Worm (Caenorhabditis elegans) whole organism, young adult: ENCODE measurements around the gene sago-1.
A peak's percentile ranks its signal among the peaks of the same experiment; 100 is the strongest.

Experiments used
- B0019.2 ChIP-seq: fragments of 200-800 bp; sonication (Bioruptor generic); conservative IDR thresholded peaks from 2 replicates; pipeline ENCODE4 v1.3.6; 2022; ENCODE audit warnings: missing genetic modification reagents, missing genetic modification characterization, missing compliant biosample characterization
- B0336.3 ChIP-seq: fragments of 200-800 bp; sonication (Bioruptor generic); IDR thresholded peaks from 2 replicates; pipeline ENCODE4 v1.3.6; 2022; ENCODE audit warnings: missing genetic modification characterization, missing compliant biosample characterization
- C06A6.2 ChIP-seq: fragments of 200-800 bp; sonication (Bioruptor generic); conservative IDR thresholded peaks from 2 replicates; pipeline ENCODE4 v1.3.6; 2022; ENCODE audit warnings: missing genetic modification characterization, missing compliant biosample characterization
- F22D6.2 ChIP-seq: sonication (generic microtip); optimal IDR thresholded peaks from 2 replicates; lab custom pipeline; 2016; ENCODE audit warnings: mild to moderate bottlenecking, missing genetic modification characterization, missing compliant biosample characterization
- F39B2.1 ChIP-seq: fragments of 200-800 bp; sonication (Bioruptor generic); IDR thresholded peaks from 2 replicates; pipeline ENCODE4 v1.3.6; 2022; ENCODE audit warnings: missing genetic modification reagents, missing genetic modification characterization, missing compliant biosample characterization
- F52B5.7 ChIP-seq: sonication (generic microtip); optimal IDR thresholded peaks from 2 replicates; lab custom pipeline; 2016; ENCODE audit warnings: mild to moderate bottlenecking, missing genetic modification characterization, missing compliant biosample characterization
- F57A8.1 ChIP-seq: fragments of 200-800 bp; sonication (Bioruptor generic); optimal IDR thresholded peaks from 2 replicates; lab custom pipeline; 2018; ENCODE audit warnings: mild to moderate bottlenecking, missing genetic modification characterization, moderate library complexity, missing compliant biosample characterization
- K12H6.12 ChIP-seq: fragments of 200-800 bp; sonication (Bioruptor generic); optimal IDR thresholded peaks from 2 replicates; lab custom pipeline; 2018; ENCODE audit warnings: mild to moderate bottlenecking, missing genetic modification characterization, missing compliant biosample characterization
- T07F8.4 ChIP-seq: sonication (generic microtip); optimal IDR thresholded peaks from 2 replicates; lab custom pipeline; 2016; ENCODE audit warnings: mild to moderate bottlenecking, missing genetic modification characterization, moderate library complexity, missing compliant biosample characterization
- Y53G8AR.9 ChIP-seq: fragments of 200-800 bp; sonication (Bioruptor generic); conservative IDR thresholded peaks from 2 replicates; pipeline ENCODE4 v1.3.6; 2022; ENCODE audit warnings: missing genetic modification reagents, missing genetic modification characterization, missing compliant biosample characterization
- Y95B8A.8 ChIP-seq: fragments of 200-800 bp; sonication (Bioruptor generic); IDR thresholded peaks from 2 replicates; pipeline ENCODE4 v1.3.6; 2022; ENCODE audit warnings: missing genetic modification reagents, missing genetic modification characterization, missing compliant biosample characterization
- akir-1 ChIP-seq: fragments of 200-800 bp; sonication (Bioruptor generic); optimal IDR thresholded peaks from 2 replicates; lab custom pipeline; 2018; ENCODE audit warnings: mild to moderate bottlenecking, missing genetic modification characterization, moderate library complexity, missing compliant biosample characterization
- ama-1 ChIP-seq, 3 experiments: fragments of 150-350 bp in 1 of 3; sonication (generic microtip) in 2 of 3; optimal IDR thresholded peaks; 2 replicates each; lab custom pipeline; 2014 to 2018; ENCODE audit warnings: missing biosample characterization in 2 of 3, missing genetic modification characterization in 2 of 3, missing genetic modification reagents in 2 of 3
- atf-7 ChIP-seq: sonication (generic microtip); optimal IDR thresholded peaks from 2 replicates; lab custom pipeline; 2017; ENCODE audit warnings: mild to moderate bottlenecking, missing genetic modification characterization, missing compliant biosample characterization
- attf-3 ChIP-seq: fragments of 200-800 bp; sonication (Bioruptor generic); conservative IDR thresholded peaks from 2 replicates; pipeline ENCODE4 v1.3.6; 2022; ENCODE audit warnings: missing genetic modification reagents, missing genetic modification characterization, missing compliant biosample characterization
- attf-5 ChIP-seq: fragments of 200-800 bp; sonication (Bioruptor generic); optimal IDR thresholded peaks from 2 replicates; lab custom pipeline; 2018; ENCODE audit warnings: mild to moderate bottlenecking, missing genetic modification characterization, missing compliant biosample characterization
- bed-1 ChIP-seq: fragments of 200-800 bp; sonication (Bioruptor generic); IDR thresholded peaks from 2 replicates; pipeline ENCODE4 v1.3.6; 2022; ENCODE audit warnings: missing genetic modification reagents, missing genetic modification characterization, missing compliant biosample characterization
- ceh-91 ChIP-seq: fragments of 200-800 bp; sonication (Bioruptor generic); IDR thresholded peaks from 2 replicates; pipeline ENCODE4 v1.3.6; 2022; ENCODE audit warnings: missing genetic modification reagents, missing genetic modification characterization, missing compliant biosample characterization
- chd-7 ChIP-seq: sonication (generic microtip); optimal IDR thresholded peaks from 2 replicates; lab custom pipeline; 2016; ENCODE audit warnings: mild to moderate bottlenecking, missing genetic modification characterization, moderate library complexity, missing compliant biosample characterization
- die-1 ChIP-seq: sonication (generic microtip); optimal IDR thresholded peaks from 2 replicates; lab custom pipeline; 2016; ENCODE audit warnings: missing genotype, mild to moderate bottlenecking, missing genetic modification characterization, missing compliant biosample characterization
- dpl-1 ChIP-seq: fragments of 150-350 bp; optimal IDR thresholded peaks from 2 replicates; lab custom pipeline; 2014; ENCODE audit warnings: missing biosample characterization, missing genetic modification reagents, missing genetic modification characterization
- him-1 ChIP-seq: sonication (generic microtip); optimal IDR thresholded peaks from 2 replicates; lab custom pipeline; 2016; ENCODE audit warnings: missing genotype, missing genetic modification reagents, missing genetic modification characterization, missing compliant biosample characterization
- hlh-26 ChIP-seq: fragments of 200-800 bp; sonication (Bioruptor generic); conservative IDR thresholded peaks from 2 replicates; pipeline ENCODE4 v1.3.6; 2022; ENCODE audit warnings: missing genetic modification reagents, missing genetic modification characterization, missing compliant biosample characterization
- lin-26 ChIP-seq: fragments of 200-800 bp; sonication (Bioruptor generic); IDR thresholded peaks from 2 replicates; pipeline ENCODE4 v1.3.6; 2022; ENCODE audit warnings: missing genetic modification reagents, missing genetic modification characterization, missing compliant biosample characterization
- lsl-1 ChIP-seq: fragments of 200-800 bp; sonication (Bioruptor generic); optimal IDR thresholded peaks from 2 replicates; lab custom pipeline; 2018; ENCODE audit warnings: mild to moderate bottlenecking, missing genetic modification characterization, moderate library complexity, missing compliant biosample characterization
- madf-6 ChIP-seq: fragments of 200-800 bp; sonication (Bioruptor generic); IDR thresholded peaks from 2 replicates; pipeline ENCODE4 v1.3.6; 2022; ENCODE audit warnings: missing genetic modification reagents, missing genetic modification characterization, missing compliant biosample characterization
- mel-28 ChIP-seq: sonication (generic microtip); optimal IDR thresholded peaks from 2 replicates; lab custom pipeline; 2016; ENCODE audit warnings: borderline replicate concordance, mild to moderate bottlenecking, missing genetic modification characterization, missing compliant biosample characterization
- mxl-1 ChIP-seq: sonication (generic microtip); optimal IDR thresholded peaks from 2 replicates; lab custom pipeline; 2016; ENCODE audit warnings: missing genetic modification characterization, missing compliant biosample characterization
- nfyb-1 ChIP-seq: fragments of 200-800 bp; sonication (Bioruptor generic); IDR thresholded peaks from 2 replicates; pipeline ENCODE4 v1.3.6; 2022; ENCODE audit warnings: missing genetic modification reagents, missing genetic modification characterization, missing compliant biosample characterization
- nhr-120 ChIP-seq: fragments of 200-800 bp; sonication (Bioruptor generic); IDR thresholded peaks from 2 replicates; pipeline ENCODE4 v1.3.6; 2022; ENCODE audit warnings: missing genetic modification characterization, missing compliant biosample characterization
- nhr-27 ChIP-seq: fragments of 200-800 bp; sonication (Bioruptor generic); optimal IDR thresholded peaks from 2 replicates; lab custom pipeline; 2018; ENCODE audit warnings: mild to moderate bottlenecking, missing genetic modification characterization, moderate library complexity, missing compliant biosample characterization
- nhr-80 ChIP-seq: sonication (generic microtip); optimal IDR thresholded peaks from 2 replicates; lab custom pipeline; 2016; ENCODE audit warnings: missing genetic modification characterization, missing compliant biosample characterization
- nhr-90 ChIP-seq: sonication (generic microtip); optimal IDR thresholded peaks from 2 replicates; lab custom pipeline; 2016; ENCODE audit warnings: missing genotype, mild to moderate bottlenecking, missing genetic modification characterization, missing compliant biosample characterization
- pbrm-1 ChIP-seq: fragments of 200-800 bp; sonication (Bioruptor generic); IDR thresholded peaks from 2 replicates; pipeline ENCODE4 v1.3.6; 2022; ENCODE audit warnings: missing genetic modification reagents, missing genetic modification characterization, missing compliant biosample characterization
- repo-1 ChIP-seq: sonication (generic microtip); optimal IDR thresholded peaks from 2 replicates; lab custom pipeline; 2017; ENCODE audit warnings: mild to moderate bottlenecking, missing genetic modification characterization, missing compliant biosample characterization
- rpc-1 ChIP-seq, 2 experiments: fragments of 150-350 bp in 1 of 2; sonication (generic microtip) in 1 of 2; optimal IDR thresholded peaks; 2 replicates each; lab custom pipeline; 2014 to 2018; ENCODE audit warnings: missing biosample characterization in 1 of 2, missing genetic modification characterization in 1 of 2, missing genetic modification reagents in 1 of 2, missing genotype in 1 of 2
- sdz-38 ChIP-seq: sonication (generic microtip); optimal IDR thresholded peaks from 2 replicates; lab custom pipeline; 2016; ENCODE audit warnings: missing genotype, missing genetic modification characterization, missing compliant biosample characterization
- sea-2 ChIP-seq: fragments of 200-800 bp; sonication (Bioruptor generic); IDR thresholded peaks from 2 replicates; pipeline ENCODE4 v1.3.6; 2022; ENCODE audit warnings: missing genetic modification characterization, missing compliant biosample characterization
- snpc-3.4 ChIP-seq: sonication (generic microtip); optimal IDR thresholded peaks from 2 replicates; lab custom pipeline; 2017; ENCODE audit warnings: missing genetic modification characterization, mild to moderate bottlenecking, missing compliant biosample characterization, antibody characterized with exemption, moderate library complexity, missing genotype, missing genetic modification reagents
- snpc-4 ChIP-seq, 5 experiments: fragments of 150-350 bp in 1 of 5; sonication (generic microtip) in 4 of 5; optimal IDR thresholded peaks; 2 replicates each; lab custom pipeline; 2014 to 2018; ENCODE audit warnings: missing genetic modification characterization in 5 of 5, missing biosample characterization in 3 of 5, antibody characterized with exemption in 2 of 5, mild to moderate bottlenecking in 2 of 5, missing compliant biosample characterization in 2 of 5, missing genotype in 2 of 5, moderate library complexity in 2 of 5, missing genetic modification reagents in 1 of 5
- tbx-9 ChIP-seq: sonication (generic microtip); optimal IDR thresholded peaks from 2 replicates; lab custom pipeline; 2016; ENCODE audit warnings: borderline replicate concordance, missing genetic modification characterization, inconsistent platforms, missing compliant biosample characterization
- xnd-1 ChIP-seq: sonication (generic microtip); optimal IDR thresholded peaks from 2 replicates; lab custom pipeline; 2016; ENCODE audit warnings: missing genotype, missing genetic modification reagents, missing genetic modification characterization, missing compliant biosample characterization
- zfh-2 ChIP-seq: fragments of 200-800 bp; sonication (Bioruptor generic); conservative IDR thresholded peaks from 2 replicates; pipeline ENCODE4 v1.3.6; 2022; ENCODE audit warnings: missing genetic modification reagents, missing genetic modification characterization, missing compliant biosample characterization
- ztf-22 ChIP-seq: fragments of 200-800 bp; sonication (Bioruptor generic); optimal IDR thresholded peaks from 2 replicates; lab custom pipeline; 2018; ENCODE audit warnings: mild to moderate bottlenecking, missing genetic modification characterization, moderate library complexity, missing compliant biosample characterization
- ztf-28 ChIP-seq: fragments of 200-800 bp; sonication (Bioruptor generic); IDR thresholded peaks from 2 replicates; pipeline ENCODE4 v1.3.6; 2022; ENCODE audit warnings: missing genetic modification reagents, missing genetic modification characterization, missing compliant biosample characterization
- ztf-3 ChIP-seq: fragments of 200-800 bp; sonication (Bioruptor generic); optimal IDR thresholded peaks from 2 replicates; lab custom pipeline; 2018; ENCODE audit warnings: mild to moderate bottlenecking, missing genetic modification characterization, missing compliant biosample characterization
- ztf-6 ChIP-seq: fragments of 200-800 bp; sonication (Bioruptor generic); IDR thresholded peaks from 2 replicates; pipeline ENCODE4 v1.3.6; 2022; ENCODE audit warnings: missing genetic modification reagents, missing genetic modification characterization, missing compliant biosample characterization

Gene sago-1

DNA sequence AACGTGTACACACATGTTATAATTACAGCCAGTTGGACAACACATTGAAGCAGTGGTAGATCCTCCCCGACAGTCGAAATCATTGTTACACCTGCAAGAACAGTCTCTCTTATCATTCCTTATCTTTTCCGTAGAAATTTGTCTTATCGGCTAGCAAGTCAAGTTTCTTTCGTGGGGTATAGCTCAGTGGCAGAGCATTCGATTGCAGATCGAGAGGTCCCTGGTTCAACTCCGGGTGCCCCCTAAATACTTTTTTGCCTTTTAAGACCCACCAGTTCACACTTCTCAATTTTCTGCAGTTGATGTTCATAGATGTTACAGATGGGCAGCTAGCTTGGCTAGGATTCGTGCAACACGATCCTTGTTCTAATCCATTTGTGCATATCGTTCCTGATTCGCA lies 31.7 kb downstream of the sago-1 start (continued):
- 0 out of 2 replicates have a peak, but pooled peaks have one; percentile 39 for TF ChIP-seq ztf-6 (GFP tag; lab: Robert Waterston, UW)
- no peak for TF ChIP-seq tbx-9 (tag; lab: Kevin White, UChicago)
- TF ChIP-seq lsl-1 (GFP tag; lab: Kevin White, UChicago) = peak; percentile 35
- no peak for TF ChIP-seq F39B2.1 (GFP tag; lab: Robert Waterston, UW)
- TF ChIP-seq B0336.3 = no peak
- TF ChIP-seq chd-7 (tag; lab: Kevin White, UChicago) = peak; percentile 45
- TF ChIP-seq nhr-120 (GFP tag; lab: Robert Waterston, UW) = 0 out of 2 replicates have a peak, but pooled peaks have one; percentile 74
- peak; percentile 65 for TF ChIP-seq him-1 (tag; lab: Kevin White, UChicago)
- TF ChIP-seq K12H6.12 = peak; percentile 17
- TF ChIP-seq nhr-90 (tag; lab: Kevin White, UChicago) = peak; percentile 81
- no peak for TF ChIP-seq ama-1 (optimal IDR thresholded peaks at IDR 0.05; lab: Kevin White, UChicago)
- TF ChIP-seq ama-1 (GFP tag; optimal IDR thresholded peaks at IDR 0.05; lab: Kevin White, UChicago) = peak in 1 of 2 experiments; percentile 83
- TF ChIP-seq mxl-1 = peak; percentile 91
- TF ChIP-seq ztf-22 (GFP tag; lab: Kevin White, UChicago) = peak; percentile 7
- TF ChIP-seq ceh-91 (GFP tag; lab: Robert Waterston, UW) = no peak
- no peak for TF ChIP-seq ztf-3 (GFP tag; lab: Kevin White, UChicago)
- peak; percentile 81 for TF ChIP-seq rpc-1 (optimal IDR thresholded peaks at IDR 0.05; lab: Kevin White, UChicago)
- TF ChIP-seq rpc-1 (tag; optimal IDR thresholded peaks at IDR 0.05; lab: Kevin White, UChicago) = peak; percentile 86
- peak; percentile 70 for TF ChIP-seq pbrm-1
- TF ChIP-seq nfyb-1 = peak; percentile 64; the same call in 1 of the 2 replicates
- peak; percentile 85 for TF ChIP-seq F57A8.1
- TF ChIP-seq T07F8.4 = peak; percentile 42
- no peak for TF ChIP-seq F22D6.2 (tag; lab: Kevin White, UChicago)
- TF ChIP-seq snpc-4 (GFP tag; optimal IDR thresholded peaks at IDR 0.05; lab: Kevin White, UChicago) = no peak
- TF ChIP-seq snpc-4 (tag; optimal IDR thresholded peaks at IDR 0.05; lab: Kevin White, UChicago) = peak in 1 of 4 experiments; percentile 16
- TF ChIP-seq nhr-27 = peak; percentile 83
- TF ChIP-seq sea-2 (GFP tag; lab: Robert Waterston, UW) = 0 out of 2 replicates have a peak, but pooled peaks have one; percentile 9
- no peak for TF ChIP-seq zfh-2 (GFP tag; lab: Robert Waterston, UW)
- TF ChIP-seq dpl-1 = no peak
- TF ChIP-seq Y53G8AR.9 (GFP tag; lab: Robert Waterston, UW) = no peak
- no peak for TF ChIP-seq hlh-26 (GFP tag; lab: Robert Waterston, UW)
- TF ChIP-seq madf-6 (GFP tag; lab: Robert Waterston, UW) = peak; percentile 66
- peak; percentile 93 for TF ChIP-seq lin-26 (GFP tag; lab: Robert Waterston, UW)
- no peak for TF ChIP-seq C06A6.2 (GFP tag; lab: Robert Waterston, UW)
- no peak for TF ChIP-seq akir-1 (GFP tag; lab: Kevin White, UChicago)
- TF ChIP-seq die-1 = peak; percentile 86
- TF ChIP-seq xnd-1 (tag; lab: Kevin White, UChicago) = no peak
- peak; percentile 17 for TF ChIP-seq atf-7
- TF ChIP-seq attf-3 = peak; percentile 54
- TF ChIP-seq repo-1 (tag; lab: Kevin White, UChicago) = no peak
- TF ChIP-seq bed-1 (GFP tag; lab: Robert Waterston, UW) = 0 out of 2 replicates have a peak, but pooled peaks have one; percentile 45
- no peak for TF ChIP-seq mel-28 (tag; lab: Kevin White, UChicago)
- TF ChIP-seq sdz-38 = no peak
- TF ChIP-seq Y95B8A.8 (GFP tag; lab: Robert Waterston, UW) = no peak
- TF ChIP-seq ztf-28 (GFP tag; lab: Robert Waterston, UW) = no peak
- TF ChIP-seq B0019.2 (GFP tag; lab: Robert Waterston, UW) = no peak
- TF ChIP-seq nhr-80 (tag; lab: Kevin White, UChicago) = peak; percentile 35
- no peak for TF ChIP-seq snpc-3.4 (tag; lab: Kevin White, UChicago)
- peak; percentile 67 for TF ChIP-seq F52B5.7 (tag; lab: Kevin White, UChicago)
- TF ChIP-seq attf-5 (GFP tag; lab: Kevin White, UChicago) = peak; percentile 58
